Fruit fly (Drosophila melanogaster) whole organism, embryonic: Measurements from ENCODE around the gene Enoph.

ENCODE experiments used
- Awh ChIP-seq: fragments of 200-800 bp; sonication (Bioruptor generic); IDR thresholded peaks from 2 replicates; pipeline ENCODE4, ENCODE4 v1.3.6; 2022; ENCODE audit warnings: missing biosample characterization, missing genetic modification characterization
- BEAF-32 ChIP-seq: fragments of 200-800 bp; sonication (Bioruptor generic); optimal IDR thresholded peaks from 3 replicates; lab custom pipeline; 2017; ENCODE audit warnings: missing biosample characterization, missing genetic modification characterization, mild to moderate bottlenecking, moderate library complexity, missing genetic modification reagents
- CG10959 ChIP-seq: fragments of 200-800 bp; sonication (Bioruptor generic); IDR thresholded peaks from 2 replicates; pipeline ENCODE4 v1.3.6; 2022; ENCODE audit warnings: missing biosample characterization, missing genetic modification characterization
- CG11723 ChIP-seq: fragments of 200-800 bp; sonication (Bioruptor generic); optimal IDR thresholded peaks from 2 replicates; lab custom pipeline; 2017; ENCODE audit warnings: missing biosample characterization, mild to moderate bottlenecking, missing genetic modification characterization
- CG12769 ChIP-seq: fragments of 200-800 bp; sonication (Bioruptor generic); optimal IDR thresholded peaks from 2 replicates; lab custom pipeline; 2019; ENCODE audit warnings: missing biosample characterization, mild to moderate bottlenecking, missing genetic modification characterization, moderate library complexity
- CG13424 ChIP-seq: fragments of 200-800 bp; sonication (Bioruptor generic); optimal IDR thresholded peaks from 2 replicates; lab custom pipeline; 2019; ENCODE audit warnings: missing biosample characterization, mild to moderate bottlenecking, missing genetic modification characterization, moderate library complexity
- CG13775 ChIP-seq: fragments of 200-800 bp; sonication (Bioruptor generic); optimal IDR thresholded peaks from 3 replicates; lab custom pipeline; 2017; ENCODE audit warnings: missing biosample characterization, mild to moderate bottlenecking, missing genetic modification characterization
- CG1602 ChIP-seq: fragments of 200-800 bp; sonication (Bioruptor generic); optimal IDR thresholded peaks from 3 replicates; lab custom pipeline; 2016; ENCODE audit warnings: missing biosample characterization, missing genetic modification characterization
- CG16863 ChIP-seq: fragments of 200-800 bp; sonication (Bioruptor generic); optimal IDR thresholded peaks from 3 replicates; lab custom pipeline; 2016; ENCODE audit warnings: missing biosample characterization, missing genetic modification characterization
- CG17328 ChIP-seq: fragments of 200-800 bp; sonication (Bioruptor generic); IDR thresholded peaks from 2 replicates; pipeline ENCODE4 v1.3.6; 2022; ENCODE audit warnings: missing biosample characterization, missing genetic modification characterization
- CG1792 ChIP-seq: fragments of 200-800 bp; sonication (Bioruptor generic); optimal IDR thresholded peaks from 2 replicates; lab custom pipeline; 2016; ENCODE audit warnings: missing biosample characterization, missing genetic modification characterization
- CG30403 ChIP-seq: fragments of 200-800 bp; sonication (Bioruptor generic); optimal IDR thresholded peaks from 3 replicates; lab custom pipeline; 2016; ENCODE audit warnings: missing biosample characterization, missing genetic modification characterization
- CG42726 ChIP-seq: fragments of 200-800 bp; sonication (Bioruptor generic); IDR thresholded peaks from 2 replicates; pipeline ENCODE4 v1.3.6; 2022; ENCODE audit warnings: missing biosample characterization, missing genetic modification characterization; ENCODE audit not compliant: partially characterized antibody
- CG4282 ChIP-seq: fragments of 200-800 bp; sonication (Bioruptor generic); optimal IDR thresholded peaks from 2 replicates; lab custom pipeline; 2016; ENCODE audit warnings: missing biosample characterization, missing genetic modification characterization
- CG43689 ChIP-seq: fragments of 200-800 bp; sonication (Bioruptor generic); IDR thresholded peaks from 2 replicates; pipeline ENCODE4 v1.3.6; 2022; ENCODE audit warnings: missing biosample characterization, missing genetic modification characterization
- CG4404 ChIP-seq: fragments of 200-800 bp; sonication (Bioruptor generic); IDR thresholded peaks from 2 replicates; pipeline ENCODE4 v1.3.6; 2022; ENCODE audit warnings: missing biosample characterization, missing genetic modification characterization
- CG4854 ChIP-seq: fragments of 200-800 bp; sonication (Bioruptor generic); optimal IDR thresholded peaks from 2 replicates; lab custom pipeline; 2016; ENCODE audit warnings: missing biosample characterization, missing genetic modification characterization, inconsistent platforms
- CG5245 ChIP-seq: fragments of 200-800 bp; sonication (Bioruptor generic); optimal IDR thresholded peaks from 3 replicates; lab custom pipeline; 2016; ENCODE audit warnings: missing biosample characterization, missing genetic modification characterization
- CG7556 ChIP-seq: fragments of 200-800 bp; sonication (Bioruptor generic); optimal IDR thresholded peaks from 2 replicates; lab custom pipeline; 2017; ENCODE audit warnings: missing biosample characterization, mild to moderate bottlenecking, missing genetic modification characterization
- CG8765 ChIP-seq: fragments of 200-800 bp; sonication (Bioruptor generic); IDR thresholded peaks from 2 replicates; pipeline ENCODE4 v1.3.6; 2022; ENCODE audit warnings: missing biosample characterization, missing genetic modification characterization
- CG9876 ChIP-seq: fragments of 200-800 bp; sonication (Bioruptor generic); optimal IDR thresholded peaks from 2 replicates; lab custom pipeline; 2016; ENCODE audit warnings: missing biosample characterization, missing genetic modification characterization
- D19A ChIP-seq: fragments of 200-800 bp; optimal IDR thresholded peaks from 3 replicates; lab custom pipeline; 2019; ENCODE audit warnings: missing biosample characterization, mild to moderate bottlenecking, missing genetic modification characterization, moderate library complexity
- Dip2 ChIP-seq: fragments of 200-800 bp; sonication (Bioruptor generic); IDR thresholded peaks from 2 replicates; pipeline ENCODE4 v1.3.6; 2022; ENCODE audit warnings: missing biosample characterization, missing genetic modification characterization
- Fer2 ChIP-seq: fragments of 200-800 bp; sonication (Bioruptor generic); optimal IDR thresholded peaks from 2 replicates; lab custom pipeline; 2018; ENCODE audit warnings: missing biosample characterization, mild to moderate bottlenecking, missing genetic modification characterization, moderate library complexity
- Hsf ChIP-seq: fragments of 200-800 bp; sonication (Bioruptor generic); optimal IDR thresholded peaks from 3 replicates; lab custom pipeline; 2016; ENCODE audit warnings: missing biosample characterization, missing genetic modification characterization
- Lim3 ChIP-seq: fragments of 200-800 bp; sonication (Bioruptor generic); IDR thresholded peaks from 2 replicates; pipeline ENCODE4 v1.3.6; 2022; ENCODE audit warnings: missing biosample characterization, missing genetic modification characterization
- Lpt ChIP-seq: fragments of >200 bp; optimal IDR thresholded peaks from 2 replicates; lab custom pipeline; 2018; ENCODE audit warnings: missing biosample characterization, missing genetic modification characterization
- Med ChIP-seq: fragments of 200-800 bp; sonication (Bioruptor generic); peaks from one replicate; lab custom pipeline; 2016; ENCODE audit warnings: missing biosample characterization, missing genetic modification characterization, mild to moderate bottlenecking, inconsistent platforms, moderate library complexity
- NfI ChIP-seq: fragments of 200-800 bp; sonication (Bioruptor generic); optimal IDR thresholded peaks from 3 replicates; lab custom pipeline; 2018; ENCODE audit warnings: missing biosample characterization, mild to moderate bottlenecking, missing genetic modification characterization, moderate library complexity
- ac ChIP-seq: fragments of 200-800 bp; sonication (Bioruptor generic); optimal IDR thresholded peaks from 3 replicates; lab custom pipeline; 2017; ENCODE audit warnings: missing biosample characterization, mild to moderate bottlenecking, missing genetic modification characterization
- aop ChIP-seq: fragments of 200-800 bp; sonication (Bioruptor generic); IDR thresholded peaks from 2 replicates; pipeline ENCODE4 v1.3.6; 2022; ENCODE audit warnings: missing biosample characterization, missing genetic modification characterization
- bowl ChIP-seq: fragments of 200-800 bp; sonication (Bioruptor generic); IDR thresholded peaks from 2 replicates; pipeline ENCODE4 v1.3.6; 2022; ENCODE audit warnings: missing biosample characterization, missing genetic modification characterization
- chn ChIP-seq: fragments of 200-800 bp; sonication (Bioruptor generic); optimal IDR thresholded peaks from 2 replicates; lab custom pipeline; 2016; ENCODE audit warnings: missing biosample characterization, missing genetic modification characterization
- corto ChIP-seq: fragments of 200-800 bp; sonication (Bioruptor generic); optimal IDR thresholded peaks from 2 replicates; lab custom pipeline; 2016; ENCODE audit warnings: missing biosample characterization, mild to moderate bottlenecking, missing genetic modification characterization, moderate library complexity
- dpn ChIP-seq, 2 experiments: fragments of 200-800 bp; sonication (Bioruptor generic); optimal IDR thresholded peaks; 3 replicates each; lab custom pipeline; 2016; ENCODE audit warnings: missing biosample characterization in 2 of 2, missing genetic modification characterization in 2 of 2
- exex ChIP-seq: fragments of 200-800 bp; sonication (Bioruptor generic); optimal IDR thresholded peaks from 4 replicates; lab custom pipeline; 2018; ENCODE audit warnings: missing biosample characterization, mild to moderate bottlenecking, missing genetic modification characterization, moderate library complexity
- fd102C ChIP-seq: fragments of 200-800 bp; sonication (Bioruptor generic); optimal IDR thresholded peaks from 2 replicates; lab custom pipeline; 2018; ENCODE audit warnings: missing biosample characterization, mild to moderate bottlenecking, missing genetic modification characterization, moderate library complexity
- gce ChIP-seq: fragments of 200-800 bp; sonication (Bioruptor generic); IDR thresholded peaks from 3 replicates; pipeline ENCODE4 v1.3.6; 2022; ENCODE audit warnings: missing biosample characterization, missing genetic modification characterization
- gcm ChIP-seq: fragments of 200-800 bp; sonication (Bioruptor generic); optimal IDR thresholded peaks from 2 replicates; lab custom pipeline; 2019; ENCODE audit warnings: missing biosample characterization, mild to moderate bottlenecking, missing genetic modification characterization, moderate library complexity
- gro ChIP-seq: fragments of 200-800 bp; sonication (Bioruptor generic); optimal IDR thresholded peaks from 2 replicates; lab custom pipeline; 2016; ENCODE audit warnings: missing biosample characterization, missing genetic modification characterization
- jing ChIP-seq: fragments of 200-800 bp; sonication (Bioruptor generic); optimal IDR thresholded peaks from 2 replicates; lab custom pipeline; 2018; ENCODE audit warnings: missing biosample characterization, mild to moderate bottlenecking, missing genetic modification characterization
- lov ChIP-seq, 2 experiments: fragments of 200-800 bp in 1 of 2; fragments of >200 bp in 1 of 2; sonication (Bioruptor generic) in 1 of 2; IDR thresholded peaks in 1 of 2; optimal IDR thresholded peaks in 1 of 2; 2 replicates in 1 of 2; 3 replicates in 1 of 2; pipeline versions ENCODE4 v1.3.6 to Lab custom; 2017 to 2022; ENCODE audit warnings: missing biosample characterization in 1 of 2, missing genetic modification characterization in 1 of 2
- mirr ChIP-seq: fragments of 200-800 bp; sonication (Bioruptor generic); optimal IDR thresholded peaks from 3 replicates; lab custom pipeline; 2018; ENCODE audit warnings: missing biosample characterization, mild to moderate bottlenecking, missing genetic modification characterization
- ranshi ChIP-seq: fragments of 200-800 bp; sonication (Bioruptor generic); IDR thresholded peaks from 2 replicates; pipeline ENCODE4 v1.3.6; 2022; ENCODE audit warnings: missing biosample characterization, missing genetic modification characterization
- sc ChIP-seq, 3 experiments: fragments of >200 bp in 2 of 3; fragments of 200-800 bp in 1 of 3; sonication (Bioruptor generic) in 1 of 3; optimal IDR thresholded peaks; 2 replicates in 2 of 3; 3 replicates in 1 of 3; lab custom pipeline; 2017; ENCODE audit warnings: mild to moderate bottlenecking in 1 of 3, missing biosample characterization in 1 of 3, missing genetic modification characterization in 1 of 3, missing genetic modification reagents in 1 of 3
- unc-4 ChIP-seq: fragments of 200-800 bp; sonication (Bioruptor generic); IDR thresholded peaks from 2 replicates; pipeline ENCODE4 v1.3.6; 2022; ENCODE audit warnings: missing biosample characterization, missing genetic modification characterization; ENCODE audit not compliant: partially characterized antibody
- vnd ChIP-seq: fragments of 200-800 bp; sonication (Bioruptor generic); IDR thresholded peaks from 3 replicates; pipeline ENCODE4 v1.3.6; 2022; ENCODE audit warnings: missing biosample characterization, missing genetic modification characterization; ENCODE audit not compliant: partially characterized antibody
- z ChIP-seq: fragments of 200-800 bp; sonication (Bioruptor generic); IDR thresholded peaks from 3 replicates; pipeline ENCODE4 v1.3.6; 2022; ENCODE audit warnings: missing biosample characterization, missing genetic modification characterization

The Enoph gene

DNA sequence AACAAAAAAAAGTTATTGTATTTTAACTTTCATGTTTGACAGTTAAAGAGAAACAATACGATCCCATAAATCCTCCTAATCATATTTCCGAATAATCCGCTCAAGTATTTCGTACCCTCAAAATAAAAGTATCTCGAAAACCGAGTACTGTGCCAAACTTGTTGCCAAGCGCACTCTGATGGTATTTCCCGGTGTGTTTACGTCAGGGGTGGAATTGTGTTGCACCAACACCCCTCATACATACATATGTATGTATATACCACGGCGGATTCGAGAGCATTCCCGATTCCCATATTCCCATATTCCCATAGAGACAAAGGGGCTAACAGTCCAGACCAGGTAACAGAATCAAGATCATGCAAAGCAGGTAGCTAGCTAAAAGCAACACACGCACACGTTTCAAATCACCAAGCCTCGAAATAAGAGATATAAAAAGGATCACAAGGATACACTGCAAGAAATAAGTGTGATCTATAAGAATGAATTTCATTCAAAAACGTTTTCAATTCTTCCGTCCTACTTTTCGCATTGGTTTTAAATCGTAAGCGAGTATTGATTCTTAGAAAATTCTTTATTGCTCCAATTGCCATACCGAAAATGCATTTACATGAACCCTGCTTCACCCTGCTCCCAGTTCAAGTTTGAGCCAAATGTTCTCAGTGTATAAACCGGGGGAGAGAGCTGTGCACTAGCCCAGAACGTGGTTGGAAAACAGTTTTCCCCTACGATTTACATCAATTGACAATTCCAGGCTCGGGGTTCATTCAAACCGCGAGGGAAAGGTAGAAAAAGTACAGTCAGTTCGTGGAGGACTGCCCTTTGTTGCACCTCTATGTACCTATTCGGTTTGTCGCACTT lies 44.4 kb downstream of the Enoph start (continued):
- TF ChIP-seq lov (optimal IDR thresholded peaks at IDR 0.05; lab: Kevin White, UChicago) (peak; percentile 18), lov (GFP tag; IDR thresholded peaks at IDR 0.05; lab: Robert Waterston, UW) (peak; percentile 82; the same call in 2 of the 3 replicates), CG42726 (GFP tag; lab: Robert Waterston, UW) (no peak), CG1602 (peak; percentile 86), aop (no peak), NfI (GFP tag; lab: Kevin White, UChicago) (no peak), CG16863 (GFP tag; lab: Kevin White, UChicago) (peak; percentile 75), CG10959 (GFP tag; lab: Robert Waterston, UW) (peak; percentile 93), ranshi (peak; percentile 59; the same call in 1 of the 2 replicates), ac (GFP tag; lab: Kevin White, UChicago) (peak; percentile 93), D19A (peak; percentile 85), gcm (peak; percentile 85), Hsf (GFP tag; lab: Kevin White, UChicago) (peak; percentile 81), CG9876 (peak; percentile 6), Lim3 (GFP tag; lab: Robert Waterston, UW) (no peak), Med (peak; percentile 87), mirr (GFP tag; lab: Kevin White, UChicago) (no peak), vnd (no peak), CG13424 (peak; percentile 69), Fer2 (tag; lab: Kevin White, UChicago) (no peak), corto (GFP tag; lab: Kevin White, UChicago) (no peak), CG1792 (GFP tag; lab: Kevin White, UChicago) (peak; percentile 69), exex (tag; lab: Kevin White, UChicago) (no peak), jing (GFP tag; lab: Kevin White, UChicago) (peak; percentile 44), CG17328 (GFP tag; lab: Robert Waterston, UW) (peak; percentile 82), CG30403 (GFP tag; lab: Kevin White, UChicago) (peak; percentile 72), dpn (GFP tag; optimal IDR thresholded peaks at IDR 0.05; lab: Kevin White, UChicago) (peak; percentile 59 to 64), gro (no peak), sc (optimal IDR thresholded peaks at IDR 0.05; lab: Kevin White, UChicago) (no peak), sc (GFP tag; optimal IDR thresholded peaks at IDR 0.05; lab: Kevin White, UChicago) (peak; percentile 70), CG5245 (GFP tag; lab: Kevin White, UChicago) (peak; percentile 52), CG4404 (GFP tag; lab: Robert Waterston, UW) (peak; percentile 94), CG43689 (GFP tag; lab: Robert Waterston, UW) (no peak), CG8765 (GFP tag; lab: Robert Waterston, UW) (peak; percentile 86), CG13775 (GFP tag; lab: Kevin White, UChicago) (peak; percentile 85), CG4854 (peak; percentile 53), Awh (peak; percentile 45; the same call in 1 of the 2 replicates), z (GFP tag; lab: Robert Waterston, UW) (peak; percentile 41; the same call in 1 of the 3 replicates), CG4282 (GFP tag; lab: Kevin White, UChicago) (peak; percentile 28), chn (GFP tag; lab: Kevin White, UChicago) (peak; percentile 91), bowl (GFP tag; lab: Robert Waterston, UW) (no peak), CG7556 (GFP tag; lab: Kevin White, UChicago) (peak; percentile 78), CG12769 (tag; lab: Kevin White, UChicago) (no peak), Dip2 (GFP tag; lab: Robert Waterston, UW) (no peak), fd102C (GFP tag; lab: Kevin White, UChicago) (peak; percentile 96), BEAF-32 (GFP tag; lab: Kevin White, UChicago) (no peak), gce (GFP tag; lab: Robert Waterston, UW) (no peak), CG11723 (GFP tag; lab: Kevin White, UChicago) (peak; percentile 44), Lpt (GFP tag; lab: Kevin White, UChicago) (peak; percentile 5), unc-4 (no peak)
